Worm (Caenorhabditis elegans) whole organism, late embryonic: Measurements from ENCODE around the gene T27A10.5.

Source experiments
- C38D4.7 ChIP-seq: fragments of 200-800 bp; sonication (Bioruptor generic); optimal IDR thresholded peaks from 2 replicates; lab custom pipeline; 2018; ENCODE audit warnings: mild to moderate bottlenecking, missing genetic modification characterization, moderate library complexity, missing compliant biosample characterization
- K02D7.2 ChIP-seq: sonication (generic microtip); optimal IDR thresholded peaks from 2 replicates; lab custom pipeline; 2017; ENCODE audit warnings: mild to moderate bottlenecking, missing genetic modification characterization, missing compliant biosample characterization
- K09A11.1 ChIP-seq: sonication (generic microtip); optimal IDR thresholded peaks from 2 replicates; lab custom pipeline; 2017; ENCODE audit warnings: antibody characterized with exemption, mild to moderate bottlenecking, missing genetic modification characterization, missing compliant biosample characterization; ENCODE audit not compliant: insufficient read depth
- ceh-18 ChIP-seq: sonication (generic microtip); optimal IDR thresholded peaks from 2 replicates; lab custom pipeline; 2016; ENCODE audit warnings: missing genetic modification characterization, missing compliant biosample characterization
- ceh-19 ChIP-seq: fragments of 200-800 bp; sonication (Bioruptor generic); optimal IDR thresholded peaks from 2 replicates; lab custom pipeline; 2018; ENCODE audit warnings: mild to moderate bottlenecking, missing genetic modification characterization, missing compliant biosample characterization
- ceh-2 ChIP-seq: sonication (generic microtip); optimal IDR thresholded peaks from 2 replicates; lab custom pipeline; 2016; ENCODE audit warnings: missing genotype, missing genetic modification characterization, missing compliant biosample characterization
- ceh-24 ChIP-seq: sonication (generic microtip); optimal IDR thresholded peaks from 2 replicates; lab custom pipeline; 2016; ENCODE audit warnings: mild to moderate bottlenecking, missing genetic modification characterization, missing compliant biosample characterization
- ceh-31 ChIP-seq: sonication (generic microtip); optimal IDR thresholded peaks from 2 replicates; lab custom pipeline; 2016; ENCODE audit warnings: missing genetic modification characterization, missing compliant biosample characterization
- ceh-34 ChIP-seq: sonication (generic microtip); optimal IDR thresholded peaks from 2 replicates; lab custom pipeline; 2016; ENCODE audit warnings: mild to moderate bottlenecking, missing genetic modification characterization, missing compliant biosample characterization
- ceh-45 ChIP-seq: fragments of 200-800 bp; sonication (Bioruptor generic); IDR thresholded peaks from 2 replicates; pipeline ENCODE4 v1.3.6; 2022; ENCODE audit warnings: missing genetic modification reagents, missing genetic modification characterization, missing compliant biosample characterization
- ceh-48 ChIP-seq: sonication (generic microtip); optimal IDR thresholded peaks from 2 replicates; lab custom pipeline; 2016; ENCODE audit warnings: missing genetic modification characterization, inconsistent platforms, missing compliant biosample characterization
- ceh-6 ChIP-seq: fragments of 200-800 bp; sonication (Bioruptor generic); optimal IDR thresholded peaks from 2 replicates; lab custom pipeline; 2018; ENCODE audit warnings: mild to moderate bottlenecking, missing genetic modification characterization, missing compliant biosample characterization
- ceh-9 ChIP-seq: sonication (generic microtip); optimal IDR thresholded peaks from 2 replicates; lab custom pipeline; 2016; ENCODE audit warnings: mild to moderate bottlenecking, missing genetic modification characterization, inconsistent platforms, missing compliant biosample characterization
- dve-1 ChIP-seq: sonication (generic microtip); optimal IDR thresholded peaks from 2 replicates; lab custom pipeline; 2017; ENCODE audit warnings: antibody characterized with exemption, mild to moderate bottlenecking, missing genetic modification characterization, missing compliant biosample characterization
- hlh-13 ChIP-seq: fragments of 200-800 bp; sonication (Bioruptor generic); optimal IDR thresholded peaks from 2 replicates; lab custom pipeline; 2018; ENCODE audit warnings: mild to moderate bottlenecking, missing genetic modification characterization, missing compliant biosample characterization
- hlh-8 ChIP-seq: sonication (generic microtip); optimal IDR thresholded peaks from 2 replicates; lab custom pipeline; 2016; ENCODE audit warnings: missing genotype, missing genetic modification characterization, missing compliant biosample characterization
- nhr-232 ChIP-seq: sonication (generic microtip); optimal IDR thresholded peaks from 2 replicates; lab custom pipeline; 2016; ENCODE audit warnings: missing genetic modification characterization, missing compliant biosample characterization
- npax-4 ChIP-seq: sonication (generic microtip); optimal IDR thresholded peaks from 2 replicates; lab custom pipeline; 2016; ENCODE audit warnings: missing genetic modification characterization, missing compliant biosample characterization
- pat-9 ChIP-seq: fragments of 200-800 bp; sonication (Bioruptor generic); optimal IDR thresholded peaks from 2 replicates; lab custom pipeline; 2018; ENCODE audit warnings: mild to moderate bottlenecking, missing genetic modification characterization, moderate library complexity, missing compliant biosample characterization
- pax-1 ChIP-seq: fragments of 150-350 bp; optimal IDR thresholded peaks from 2 replicates; lab custom pipeline; 2014; ENCODE audit warnings: missing biosample characterization, missing genetic modification characterization
- pha-2 ChIP-seq: sonication (generic microtip); optimal IDR thresholded peaks from 2 replicates; lab custom pipeline; 2017; ENCODE audit warnings: mild to moderate bottlenecking, missing genetic modification characterization, missing compliant biosample characterization
- pqm-1 ChIP-seq: sonication (generic microtip); optimal IDR thresholded peaks from 2 replicates; lab custom pipeline; 2016; ENCODE audit warnings: missing genetic modification characterization, missing compliant biosample characterization
- ref-2 ChIP-seq: sonication (generic microtip); optimal IDR thresholded peaks from 2 replicates; lab custom pipeline; 2016; ENCODE audit warnings: missing genetic modification characterization, missing compliant biosample characterization
- rnt-1 ChIP-seq: sonication (generic microtip); optimal IDR thresholded peaks from 2 replicates; lab custom pipeline; 2016; ENCODE audit warnings: missing genetic modification characterization, missing compliant biosample characterization
- sdc-2 ChIP-seq: sonication (generic microtip); optimal IDR thresholded peaks from 2 replicates; lab custom pipeline; 2016; ENCODE audit warnings: missing genotype, missing genetic modification characterization, missing compliant biosample characterization
- sox-2 ChIP-seq: fragments of 200-800 bp; sonication (Bioruptor generic); IDR thresholded peaks from 2 replicates; pipeline ENCODE4 v1.3.6; 2022; ENCODE audit warnings: missing genetic modification reagents, missing genetic modification characterization, missing compliant biosample characterization
- syd-9 ChIP-seq: sonication (generic microtip); optimal IDR thresholded peaks from 2 replicates; lab custom pipeline; 2016; ENCODE audit warnings: mild to moderate bottlenecking, missing genetic modification characterization, moderate library complexity, missing compliant biosample characterization
- tbx-2 ChIP-seq: sonication (generic microtip); optimal IDR thresholded peaks from 2 replicates; lab custom pipeline; 2016; ENCODE audit warnings: missing genetic modification characterization, missing compliant biosample characterization
- tbx-7 ChIP-seq: sonication (generic microtip); optimal IDR thresholded peaks from 2 replicates; lab custom pipeline; 2016; ENCODE audit warnings: missing genotype, missing genetic modification characterization, missing compliant biosample characterization
- ttx-3 ChIP-seq: sonication (generic microtip); optimal IDR thresholded peaks from 2 replicates; lab custom pipeline; 2016; ENCODE audit warnings: missing genetic modification reagents, missing genetic modification characterization, missing compliant biosample characterization
- unc-55 ChIP-seq: sonication (generic microtip); optimal IDR thresholded peaks from 2 replicates; lab custom pipeline; 2017; ENCODE audit warnings: missing biosample characterization, missing genetic modification reagents, missing genetic modification characterization
- ztf-16 ChIP-seq: sonication (generic microtip); optimal IDR thresholded peaks from 2 replicates; lab custom pipeline; 2017; ENCODE audit warnings: missing genetic modification characterization, missing compliant biosample characterization

Gene T27A10.5

DNA sequence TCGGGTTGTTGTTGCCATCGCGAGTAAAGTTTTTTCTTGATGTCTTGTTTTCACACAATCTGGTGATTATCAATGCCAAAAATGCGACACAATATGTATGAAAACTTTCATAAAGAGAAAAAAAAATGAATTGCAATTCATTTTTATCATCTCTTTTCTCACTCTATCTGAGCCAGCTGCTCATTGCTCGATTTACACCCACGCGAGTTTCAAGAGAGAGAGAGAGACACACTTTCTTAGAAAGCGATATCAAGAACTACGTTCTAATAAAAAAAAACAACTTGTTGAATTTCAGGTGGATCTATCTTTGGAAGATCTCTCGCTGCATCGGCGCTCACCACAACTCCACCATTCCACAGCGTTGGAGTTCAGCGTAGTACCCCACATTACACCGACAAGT, 29.2 kb upstream of the T27A10.5 start:
- TF ChIP-seq K02D7.2 (no peak), ceh-19 (GFP tag; lab: Kevin White, UChicago) (no peak)

DNA sequence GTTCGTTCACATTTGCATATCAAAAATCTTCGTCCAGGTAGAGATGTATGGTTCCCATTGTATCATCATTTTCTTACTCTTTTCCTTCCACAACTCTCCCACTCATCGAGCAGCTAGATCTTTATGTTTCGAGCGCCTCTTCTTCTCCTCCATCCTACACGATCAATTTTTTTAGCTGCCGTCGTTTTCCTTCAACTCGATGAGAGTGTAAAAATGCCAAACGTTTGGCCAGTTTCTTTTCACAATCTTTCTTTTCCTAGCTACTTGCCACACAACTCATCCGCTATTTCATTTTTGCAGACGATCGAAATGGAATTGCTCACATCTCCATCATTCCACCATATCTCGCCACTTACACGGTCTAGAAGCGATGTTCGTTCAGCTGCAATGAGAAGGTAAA, 28.1 kb upstream of the T27A10.5 start, which contains the start of gene C18B2.3:
C18B2.3 (plus strand) TSS at position 301 of the 400 bp plus-strand sequence.
- TF ChIP-seq pat-9 (tag; lab: Kevin White, UChicago) (no peak), ceh-18 (tag; lab: Kevin White, UChicago) (peak; percentile 25)

DNA sequence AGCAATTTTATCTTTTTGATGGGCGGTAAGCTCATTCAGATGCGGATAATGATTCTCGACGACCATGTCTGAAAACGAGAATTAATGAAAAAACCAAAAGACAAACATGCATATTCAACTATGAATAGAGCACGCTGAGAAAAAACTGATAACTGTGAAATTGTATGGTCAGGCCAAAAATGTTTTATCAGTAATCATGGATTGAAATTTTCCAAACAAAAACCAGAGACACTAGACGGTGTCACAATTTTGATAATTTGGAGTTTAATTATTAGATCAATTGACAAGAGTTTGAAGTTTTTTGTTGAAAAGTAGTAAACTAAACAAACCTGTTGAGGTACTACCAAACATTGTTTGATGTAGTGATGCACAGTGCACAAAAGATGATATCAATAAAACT, 27.0 kb upstream of the T27A10.5 start, which contains the start of gene cgr-1:
cgr-1 (minus strand) TSS at position 68 of the 400 bp plus-strand sequence.
- TF ChIP-seq ceh-9 = no peak
- no peak for TF ChIP-seq rnt-1 (tag; lab: Kevin White, UChicago)
- TF ChIP-seq ceh-31 (tag; lab: Kevin White, UChicago) = no peak
- TF ChIP-seq ceh-45 = no peak
- TF ChIP-seq nhr-232 (tag; lab: Kevin White, UChicago) = no peak
- no peak for TF ChIP-seq hlh-13 (GFP tag; lab: Kevin White, UChicago)
- no peak for TF ChIP-seq hlh-8 (tag; lab: Kevin White, UChicago)
- no peak for TF ChIP-seq ztf-16 (tag; lab: Kevin White, UChicago)
- no peak for TF ChIP-seq dve-1
- TF ChIP-seq pax-1 (tag; lab: Kevin White, UChicago) = no peak
- TF ChIP-seq pqm-1 = no peak
- TF ChIP-seq ceh-34 (tag; lab: Kevin White, UChicago) = no peak

DNA sequence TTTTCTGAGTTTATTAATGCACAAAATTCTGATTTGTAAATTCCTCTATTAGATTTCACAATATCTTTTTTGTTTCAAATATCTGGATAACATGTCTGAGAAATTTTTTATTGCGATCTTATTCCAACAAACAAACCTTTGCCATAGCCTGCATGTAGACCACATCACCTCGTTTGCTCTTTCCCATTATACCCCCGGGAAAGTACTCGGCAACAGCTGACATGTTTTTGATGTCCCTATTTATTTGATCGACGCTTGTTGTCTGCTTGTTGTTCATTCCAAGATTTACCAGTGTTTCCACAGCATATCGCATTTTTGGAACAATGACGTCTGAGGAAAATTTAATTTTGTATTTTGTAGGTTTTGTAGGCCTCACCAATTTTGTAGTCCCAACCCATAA, 26.5 kb upstream of the T27A10.5 start:
- peak; percentile 42 for TF ChIP-seq unc-55 (GFP tag; lab: Kevin White, UChicago)
- TF ChIP-seq ttx-3 (tag; lab: Kevin White, UChicago) = no peak
- TF ChIP-seq, all 69 proteins: peak for 1

DNA sequence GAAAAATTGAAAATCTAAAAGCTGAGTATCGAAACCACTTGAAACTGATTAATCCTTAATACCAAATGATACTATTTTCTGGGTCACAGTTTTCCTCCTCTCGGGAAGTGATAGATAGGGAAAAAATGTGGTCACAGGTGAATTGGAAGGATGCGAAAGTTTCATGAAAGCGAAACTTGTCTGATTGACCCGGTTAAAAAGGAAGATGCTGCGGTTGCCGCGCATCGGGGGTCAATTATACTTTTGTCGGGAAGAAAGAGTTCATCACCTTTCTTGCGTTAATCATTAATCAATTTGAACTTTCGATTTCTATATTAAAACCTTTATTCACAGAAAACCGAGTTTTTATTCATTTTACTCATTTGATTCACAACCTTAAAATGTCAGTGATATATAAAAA, 23.6 kb upstream of the T27A10.5 start:
- no peak for TF ChIP-seq sox-2
- no peak for TF ChIP-seq ref-2 (tag; lab: Kevin White, UChicago)
- no peak for TF ChIP-seq ceh-24
- no peak for TF ChIP-seq ceh-6 (GFP tag; lab: Kevin White, UChicago)
- TF ChIP-seq tbx-2 = no peak
- TF ChIP-seq npax-4 = no peak
- TF ChIP-seq ceh-2 (tag; lab: Kevin White, UChicago) = no peak

DNA sequence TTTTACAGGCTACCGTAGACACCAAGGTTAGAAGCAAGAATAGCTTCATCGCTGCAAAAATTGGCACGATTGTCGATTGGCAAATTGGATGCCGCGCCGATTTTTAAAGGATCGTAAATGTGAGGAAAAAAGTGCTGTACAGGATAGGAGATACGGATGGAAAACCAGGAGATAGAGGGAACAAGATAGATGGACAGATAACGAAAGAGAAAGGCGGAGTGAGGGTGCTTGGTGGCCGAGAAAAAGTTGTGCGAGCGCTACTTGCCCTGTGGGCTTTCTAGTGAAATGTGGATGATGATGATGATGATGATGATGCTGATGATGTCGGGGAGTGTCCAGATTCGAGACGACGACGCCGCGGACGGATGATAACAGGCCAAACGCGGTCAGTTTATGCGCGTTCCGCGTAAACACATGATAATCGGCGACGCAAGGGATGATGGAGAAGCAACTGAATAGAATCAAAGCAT, 23.0 kb upstream of the T27A10.5 start, which contains the start of gene T27A10.6:
T27A10.6 (minus strand) TSS at position 51 of the 470 bp plus-strand sequence.
- TF ChIP-seq dve-1 = no peak
- TF ChIP-seq ceh-48 (tag; lab: Kevin White, UChicago) = no peak
- TF ChIP-seq ref-2 (tag; lab: Kevin White, UChicago) = no peak
- TF ChIP-seq pha-2 (tag; lab: Kevin White, UChicago) = no peak
- TF ChIP-seq K09A11.1 (tag; lab: Kevin White, UChicago) = no peak
- TF ChIP-seq syd-9 (tag; lab: Kevin White, UChicago) = no peak
- no peak for TF ChIP-seq tbx-7 (tag; lab: Kevin White, UChicago)
- no peak for TF ChIP-seq sdc-2 (tag; lab: Kevin White, UChicago)
- TF ChIP-seq K02D7.2 = no peak
- no peak for TF ChIP-seq C38D4.7 (GFP tag; lab: Kevin White, UChicago)
- TF ChIP-seq ttx-3 (tag; lab: Kevin White, UChicago) = no peak
- no peak for TF ChIP-seq ceh-45
- no peak for TF ChIP-seq ceh-2 (tag; lab: Kevin White, UChicago)
